Fruit fly (Drosophila melanogaster) whole organism, pupa: ENCODE results near the gene CG14260.

Experiments
- CG12605 ChIP-seq: fragments of 200-800 bp; sonication (Bioruptor generic); IDR thresholded peaks from 2 replicates; pipeline ENCODE4 v1.3.6; 2022; ENCODE audit warnings: missing biosample characterization, missing genetic modification characterization
- CG13204 ChIP-seq: fragments of 200-800 bp; sonication (Bioruptor generic); optimal IDR thresholded peaks from 2 replicates; lab custom pipeline; 2018; ENCODE audit warnings: missing biosample characterization, mild to moderate bottlenecking, missing genetic modification characterization, moderate library complexity
- CG14655 ChIP-seq: fragments of 200-800 bp; sonication (Bioruptor generic); optimal IDR thresholded peaks from 3 replicates; lab custom pipeline; 2017; ENCODE audit warnings: mild to moderate bottlenecking, missing biosample characterization, missing genetic modification reagents, missing genetic modification characterization
- CG15710 ChIP-seq: fragments of 200-800 bp; sonication (Bioruptor generic); optimal IDR thresholded peaks from 2 replicates; lab custom pipeline; 2018; ENCODE audit warnings: missing biosample characterization, mild to moderate bottlenecking, missing genetic modification characterization, moderate library complexity
- CG17806 ChIP-seq: fragments of 200-800 bp; sonication (Bioruptor generic); optimal IDR thresholded peaks from 2 replicates; lab custom pipeline; 2018; ENCODE audit warnings: missing biosample characterization, mild to moderate bottlenecking, missing genetic modification characterization, moderate library complexity
- CG32121 ChIP-seq: fragments of 200-800 bp; sonication (Bioruptor generic); IDR thresholded peaks from 2 replicates; pipeline ENCODE4 v1.3.6; 2022; ENCODE audit warnings: missing biosample characterization, missing genetic modification characterization
- CG34367 ChIP-seq: fragments of 200-800 bp; sonication (Bioruptor generic); optimal IDR thresholded peaks from 2 replicates; lab custom pipeline; 2018; ENCODE audit warnings: missing biosample characterization, mild to moderate bottlenecking, missing genetic modification characterization
- CG4496 ChIP-seq: fragments of 200-800 bp; sonication (Bioruptor generic); IDR thresholded peaks from 3 replicates; pipeline ENCODE4 v1.3.6; 2022; ENCODE audit warnings: missing biosample characterization, missing genetic modification characterization
- CG8159 ChIP-seq: fragments of 200-800 bp; sonication (Bioruptor generic); optimal IDR thresholded peaks from 3 replicates; lab custom pipeline; 2018; ENCODE audit warnings: missing biosample characterization, mild to moderate bottlenecking, missing genetic modification characterization, moderate library complexity
- CG8301 ChIP-seq: fragments of 200-800 bp; sonication (Bioruptor generic); optimal IDR thresholded peaks from 2 replicates; lab custom pipeline; 2018; ENCODE audit warnings: missing biosample characterization, mild to moderate bottlenecking, missing genetic modification characterization
- CG9948 ChIP-seq: fragments of 200-800 bp; sonication (Bioruptor generic); optimal IDR thresholded peaks from 2 replicates; lab custom pipeline; 2018; ENCODE audit warnings: missing biosample characterization, mild to moderate bottlenecking, missing genetic modification characterization, moderate library complexity
- D1 ChIP-seq: fragments of 200-800 bp; sonication (Bioruptor generic); optimal IDR thresholded peaks from 2 replicates; lab custom pipeline; 2018; ENCODE audit warnings: missing biosample characterization, mild to moderate bottlenecking, missing genetic modification characterization, moderate library complexity
- EcR ChIP-seq: fragments of 200-800 bp; sonication (Bioruptor generic); optimal IDR thresholded peaks from 3 replicates; lab custom pipeline; 2019; ENCODE audit warnings: missing biosample characterization, missing genetic modification characterization, mild to moderate bottlenecking, moderate library complexity, missing genetic modification reagents
- Ets98B ChIP-seq: fragments of 200-800 bp; sonication (Bioruptor generic); IDR thresholded peaks from 2 replicates; pipeline ENCODE4 v1.3.6; 2022; ENCODE audit warnings: missing biosample characterization, missing genetic modification characterization
- Pif1A ChIP-seq: fragments of 200-800 bp; sonication (Bioruptor generic); optimal IDR thresholded peaks from 3 replicates; lab custom pipeline; 2016; ENCODE audit warnings: missing biosample characterization, missing genetic modification characterization
- Pif1B ChIP-seq: fragments of 200-800 bp; sonication (Bioruptor generic); optimal IDR thresholded peaks from 3 replicates; lab custom pipeline; 2016; ENCODE audit warnings: missing biosample characterization, missing genetic modification characterization
- fd96Ca ChIP-seq: fragments of 200-800 bp; sonication (Bioruptor generic); IDR thresholded peaks from 3 replicates; pipeline ENCODE4 v1.3.6; 2022; ENCODE audit warnings: missing biosample characterization, missing genetic modification characterization
- gl ChIP-seq: fragments of 200-800 bp; sonication (Bioruptor generic); optimal IDR thresholded peaks from 2 replicates; lab custom pipeline; 2018; ENCODE audit warnings: missing biosample characterization, mild to moderate bottlenecking, missing genetic modification characterization
- rn ChIP-seq: fragments of 200-800 bp; sonication (Bioruptor generic); IDR thresholded peaks from 2 replicates; pipeline ENCODE4 v1.3.6; 2022; ENCODE audit warnings: missing biosample characterization, missing genetic modification characterization

CG14260 gene

dm6 chr3R:27228342-27228741 lies 36.9 kb upstream of the CG14260 start, which contains the start of gene CG42813:
Gene CG42813 (minus strand): TSS chr3R:27228561.
- no peak for TF ChIP-seq EcR (GFP tag; lab: Kevin White, UChicago)
- TF ChIP-seq CG4496 (GFP tag; lab: Robert Waterston, UW), result peak; percentile 67; the same call in 2 of the 3 replicates
- peak; percentile 40; the same call in 1 of the 2 replicates for TF ChIP-seq Ets98B (GFP tag; lab: Robert Waterston, UW)

dm6 chr3R:27229368-27229767 lies 35.9 kb upstream of the CG14260 start, which contains the start of gene CG42814:
Gene CG42814 (minus strand): TSS chr3R:27229468.
- TF ChIP-seq CG15710 (no peak), CG12605 (GFP tag; lab: Robert Waterston, UW) (no peak), CG8301 (tag; lab: Kevin White, UChicago) (no peak), CG4496 (GFP tag; lab: Robert Waterston, UW) (no peak), CG17806 (tag; lab: Kevin White, UChicago) (no peak), CG32121 (no peak), Pif1A (GFP tag; lab: Kevin White, UChicago) (no peak), Pif1B (no peak), D1 (no peak)

- TF ChIP-seq CG13204, result no peak
- TF ChIP-seq gl (tag; lab: Kevin White, UChicago), result no peak
- TF ChIP-seq Ets98B (GFP tag; lab: Robert Waterston, UW), result no peak
- TF ChIP-seq CG9948 (tag; lab: Kevin White, UChicago), result no peak
- no peak for TF ChIP-seq CG8159 (tag; lab: Kevin White, UChicago)
- no peak for TF ChIP-seq CG32121
- no peak for TF ChIP-seq Pif1B
- TF ChIP-seq CG15710, result no peak
- no peak for TF ChIP-seq CG4496 (GFP tag; lab: Robert Waterston, UW)
- no peak for TF ChIP-seq CG12605 (GFP tag; lab: Robert Waterston, UW)
- no peak for TF ChIP-seq CG17806 (tag; lab: Kevin White, UChicago)
- TF ChIP-seq D1, result no peak
- TF ChIP-seq CG14655 (GFP tag; lab: Kevin White, UChicago), result no peak
- TF ChIP-seq fd96Ca (GFP tag; lab: Robert Waterston, UW), result no peak
- TF ChIP-seq rn (GFP tag; lab: Robert Waterston, UW), result no peak
- TF ChIP-seq Pif1A (GFP tag; lab: Kevin White, UChicago), result no peak
Measured at dm6 chr3R:27233398-27233797, 31.9 kb upstream of the CG14260 start, which contains the start of gene CG31068. Gene CG31068 (plus strand): TSS chr3R:27233698.

dm6 chr3R:27237980-27238379 lies 27.3 kb upstream of the CG14260 start:
- no peak for TF ChIP-seq Pif1B
- TF ChIP-seq, all 21 proteins: peak for 0

dm6 chr3R:27238438-27239301 lies 26.6 kb upstream of the CG14260 start, which contains the start of the genes CG31064 and PolA2:
Gene CG31064 (minus strand): TSS chr3R:27239085.
Gene PolA2 (plus strand): TSS chr3R:27239163.
- TF ChIP-seq CG32121, result no peak
- TF ChIP-seq Pif1A (GFP tag; lab: Kevin White, UChicago), result no peak
- no peak for TF ChIP-seq CG34367 (tag; lab: Kevin White, UChicago)
- no peak for TF ChIP-seq CG14655 (GFP tag; lab: Kevin White, UChicago)
- no peak for TF ChIP-seq CG15710
- TF ChIP-seq CG4496 (GFP tag; lab: Robert Waterston, UW), result 0 out of 3 replicates have a peak, but pooled peaks have one; percentile 15
- no peak for TF ChIP-seq CG9948 (tag; lab: Kevin White, UChicago)
- no peak for TF ChIP-seq Ets98B (GFP tag; lab: Robert Waterston, UW)
- 0 out of 2 replicates have a peak, but pooled peaks have one; percentile 6 for TF ChIP-seq CG12605 (GFP tag; lab: Robert Waterston, UW)

dm6 chr3R:27240967-27241366 lies 24.3 kb upstream of the CG14260 start, which contains the start of gene CG17991:
Gene CG17991 (plus strand): TSS chr3R:27241267.
- TF ChIP-seq CG15710 (no peak), D1 (no peak), gl (tag; lab: Kevin White, UChicago) (no peak), CG32121 (no peak), CG12605 (GFP tag; lab: Robert Waterston, UW) (no peak), EcR (GFP tag; lab: Kevin White, UChicago) (no peak), fd96Ca (GFP tag; lab: Robert Waterston, UW) (no peak), rn (GFP tag; lab: Robert Waterston, UW) (no peak), CG17806 (tag; lab: Kevin White, UChicago) (no peak), Pif1A (GFP tag; lab: Kevin White, UChicago) (no peak)

- TF ChIP-seq CG8301 (tag; lab: Kevin White, UChicago) (no peak), Ets98B (GFP tag; lab: Robert Waterston, UW) (no peak), CG9948 (tag; lab: Kevin White, UChicago) (no peak), fd96Ca (GFP tag; lab: Robert Waterston, UW) (no peak; the same call in 2 of the 3 replicates), CG34367 (tag; lab: Kevin White, UChicago) (no peak), CG14655 (GFP tag; lab: Kevin White, UChicago) (no peak), CG13204 (no peak)
Measured at dm6 chr3R:27244412-27244741, 20.9 kb upstream of the CG14260 start.
